In genomic region chrX:13583895-13584344, ce11 we compare ENCODE assay signal across 2 worm cellular contexts.
TF ChIP-seq lines count a peak whose summit lies in the region.

No protein-coding gene starts in this region.

TF ChIP-seq in whole organism, L1 larva, 84 proteins besides CTCF, POLR2A, EP300 and RAD21 (continued from another document):
- no peak for TF ChIP-seq fkh-4 (tag; optimal IDR thresholded peaks at IDR 0.05; lab: Kevin White, UChicago; ENCODE audit: borderline replicate concordance)
- no peak for TF ChIP-seq unc-62 (GFP tag; optimal IDR thresholded peaks at IDR 0.05; lab: Kevin White, UChicago)
- no peak for TF ChIP-seq egl-13 (tag; optimal IDR thresholded peaks at IDR 0.05; lab: Kevin White, UChicago)
- TF ChIP-seq tbx-2 (tag; optimal IDR thresholded peaks at IDR 0.05; lab: Kevin White, UChicago): peak; percentile 49
- no peak for TF ChIP-seq aha-1 (tag; optimal IDR thresholded peaks at IDR 0.05; lab: Kevin White, UChicago)
- TF ChIP-seq nhr-90 (tag; optimal IDR thresholded peaks at IDR 0.05; lab: Kevin White, UChicago; ENCODE audit: poor library complexity): peak; percentile 46
- TF ChIP-seq nhr-19 (GFP tag; conservative IDR thresholded peaks at IDR 0.05; lab: Robert Waterston, UW): peak; percentile 9; the same call in 1 of the 2 replicates
- peak; percentile 52 for TF ChIP-seq snu-23 (GFP tag; optimal IDR thresholded peaks at IDR 0.05; lab: Kevin White, UChicago)
- peak in 1 of 2 experiments; percentile 6 for TF ChIP-seq efl-1 (optimal IDR thresholded peaks at IDR 0.05; lab: Kevin White, UChicago)
- peak in 1 of 2 experiments; percentile 40 for TF ChIP-seq efl-1 (GFP tag; optimal IDR thresholded peaks at IDR 0.05 in 1 of 2; lab: Kevin White, UChicago)
- peak; percentile 19 for TF ChIP-seq irx-1 (tag; optimal IDR thresholded peaks at IDR 0.05; lab: Kevin White, UChicago)
- TF ChIP-seq alr-1 (tag; optimal IDR thresholded peaks at IDR 0.05; lab: Kevin White, UChicago; ENCODE audit: borderline replicate concordance): no peak
- no peak for TF ChIP-seq hlh-17 (GFP tag; optimal IDR thresholded peaks at IDR 0.05; lab: Kevin White, UChicago; ENCODE audit: borderline replicate concordance)
- peak; percentile 42 for TF ChIP-seq nhr-47 (tag; optimal IDR thresholded peaks at IDR 0.05; lab: Kevin White, UChicago)
- peak; percentile 42 for TF ChIP-seq rnt-1 (tag; optimal IDR thresholded peaks at IDR 0.05; lab: Kevin White, UChicago)
- peak in 1 of 2 experiments; percentile 16 for TF ChIP-seq lsy-2 (tag; optimal IDR thresholded peaks at IDR 0.05; lab: Kevin White, UChicago)
- no peak for TF ChIP-seq egl-27 (tag; optimal IDR thresholded peaks at IDR 0.05; lab: Kevin White, UChicago)
- peak; percentile 44 for TF ChIP-seq swsn-7 (tag; optimal IDR thresholded peaks at IDR 0.05; lab: Kevin White, UChicago)
- TF ChIP-seq fkh-10 (GFP tag; optimal IDR thresholded peaks at IDR 0.05; lab: Kevin White, UChicago): no peak
- TF ChIP-seq nhr-77 (tag; optimal IDR thresholded peaks at IDR 0.05; lab: Kevin White, UChicago): no peak
- no peak for TF ChIP-seq C34B4.2 (tag; optimal IDR thresholded peaks at IDR 0.05; lab: Kevin White, UChicago)
- TF ChIP-seq blmp-1 (tag; optimal IDR thresholded peaks at IDR 0.05; lab: Kevin White, UChicago): peak; percentile 32
- no peak for TF ChIP-seq ceh-63 (GFP tag; optimal IDR thresholded peaks at IDR 0.05; lab: Kevin White, UChicago)
TF ChIP-seq in whole organism, L1 larva: peak in this region for 21.

TF ChIP-seq in whole organism, L3 larva, 47 proteins besides CTCF, POLR2A, EP300 and RAD21 (continued from another document):
- TF ChIP-seq hmg-11 (tag; optimal IDR thresholded peaks at IDR 0.05; lab: Kevin White, UChicago): peak; percentile 69
- TF ChIP-seq pqm-1 (tag; optimal IDR thresholded peaks at IDR 0.05; lab: Kevin White, UChicago): no peak
- no peak for TF ChIP-seq ama-1 (optimal IDR thresholded peaks at IDR 0.05; lab: Kevin White, UChicago)
- TF ChIP-seq snpc-4 (tag; optimal IDR thresholded peaks at IDR 0.05; lab: Kevin White, UChicago): no peak
- TF ChIP-seq lin-39 (tag; optimal IDR thresholded peaks at IDR 0.05; lab: Kevin White, UChicago): peak; percentile 60
- no peak for TF ChIP-seq nhr-11 (tag; optimal IDR thresholded peaks at IDR 0.05; lab: Kevin White, UChicago)
- peak; percentile 65 for TF ChIP-seq nfya-1 (tag; optimal IDR thresholded peaks at IDR 0.05; lab: Kevin White, UChicago; ENCODE audit: insufficient read depth)
- TF ChIP-seq skn-1 (tag; optimal IDR thresholded peaks at IDR 0.05; lab: Kevin White, UChicago): no peak
- TF ChIP-seq nhr-28 (tag; optimal IDR thresholded peaks at IDR 0.05; lab: Kevin White, UChicago): no peak
- no peak for TF ChIP-seq ceh-82 (tag; optimal IDR thresholded peaks at IDR 0.05; lab: Kevin White, UChicago)
- TF ChIP-seq mdl-1 (tag; optimal IDR thresholded peaks at IDR 0.05; lab: Kevin White, UChicago): no peak
- no peak for TF ChIP-seq sea-2 (GFP tag; optimal IDR thresholded peaks at IDR 0.05; lab: Kevin White, UChicago)
- TF ChIP-seq lin-15B (tag; optimal IDR thresholded peaks at IDR 0.05; lab: Kevin White, UChicago): no peak
- TF ChIP-seq nhr-77 (tag; optimal IDR thresholded peaks at IDR 0.05; lab: Kevin White, UChicago): no peak
- no peak for TF ChIP-seq fkh-2 (tag; optimal IDR thresholded peaks at IDR 0.05; lab: Kevin White, UChicago)
- TF ChIP-seq fkh-10 (GFP tag; optimal IDR thresholded peaks at IDR 0.05; lab: Kevin White, UChicago): no peak
- no peak for TF ChIP-seq unc-39 (tag; optimal IDR thresholded peaks at IDR 0.05; lab: Kevin White, UChicago)
- no peak for TF ChIP-seq nhr-43 (tag; optimal IDR thresholded peaks at IDR 0.05; lab: Kevin White, UChicago; ENCODE audit: poor library complexity, severe bottlenecking)
- peak; percentile 27 for TF ChIP-seq pha-4 (tag; optimal IDR thresholded peaks at IDR 0.05; lab: Kevin White, UChicago)
- no peak for TF ChIP-seq ceh-16 (tag; optimal IDR thresholded peaks at IDR 0.05; lab: Kevin White, UChicago)
- TF ChIP-seq zag-1 (tag; optimal IDR thresholded peaks at IDR 0.05; lab: Kevin White, UChicago): no peak
- no peak for TF ChIP-seq mml-1 (tag; optimal IDR thresholded peaks at IDR 0.05; lab: Kevin White, UChicago)
- TF ChIP-seq nhr-76 (tag; optimal IDR thresholded peaks at IDR 0.05; lab: Kevin White, UChicago): no peak
- no peak for TF ChIP-seq nhr-237 (tag; optimal IDR thresholded peaks at IDR 0.05; lab: Kevin White, UChicago)
- no peak for TF ChIP-seq fos-1 (tag; optimal IDR thresholded peaks at IDR 0.05; lab: Kevin White, UChicago)
- no peak for TF ChIP-seq R02D3.7 (tag; optimal IDR thresholded peaks at IDR 0.05; lab: Kevin White, UChicago)
- TF ChIP-seq nhr-25 (tag; optimal IDR thresholded peaks at IDR 0.05; lab: Kevin White, UChicago): peak; percentile 92
